Worm (Caenorhabditis elegans) whole organism, L1 larva: ENCODE measurements around the gene C04B4.4.

Experiments used
- C34B4.2 ChIP-seq: sonication (generic microtip); optimal IDR thresholded peaks from 2 replicates; lab custom pipeline; 2017; ENCODE audit warnings: mild to moderate bottlenecking, missing genetic modification characterization, missing compliant biosample characterization
- ces-1 ChIP-seq: fragments of 150-350 bp; optimal IDR thresholded peaks from 2 replicates; lab custom pipeline; 2014; ENCODE audit warnings: missing biosample characterization, missing genetic modification reagents, missing genetic modification characterization
- efl-1 ChIP-seq, 4 experiments: fragments of 150-350 bp; optimal IDR thresholded peaks in 3 of 4; peaks in 1 of 4; 1 replicate in 1 of 4; 2 replicates in 3 of 4; lab custom pipeline; 2014; ENCODE audit warnings: missing biosample characterization in 2 of 4, missing genetic modification characterization in 2 of 4, missing genetic modification reagents in 2 of 4
- mdl-1 ChIP-seq, 2 experiments: fragments of 150-350 bp; optimal IDR thresholded peaks; 2 replicates each; lab custom pipeline; 2014 to 2017; ENCODE audit warnings: missing biosample characterization in 2 of 2, missing genetic modification characterization in 2 of 2, inconsistent platforms in 1 of 2
- nhr-12 ChIP-seq: sonication (generic microtip); optimal IDR thresholded peaks from 2 replicates; lab custom pipeline; 2017; ENCODE audit warnings: missing biosample characterization, missing genetic modification characterization
- nhr-20 ChIP-seq: sonication (generic microtip); optimal IDR thresholded peaks from 2 replicates; lab custom pipeline; 2016; ENCODE audit warnings: mild to moderate bottlenecking, missing genetic modification characterization, missing compliant biosample characterization
- nhr-237 ChIP-seq: fragments of 150-350 bp; optimal IDR thresholded peaks from 2 replicates; lab custom pipeline; 2014; ENCODE audit warnings: missing biosample characterization, missing genetic modification characterization
- nhr-47 ChIP-seq: sonication (generic microtip); optimal IDR thresholded peaks from 2 replicates; lab custom pipeline; 2016; ENCODE audit warnings: mild to moderate bottlenecking, missing genetic modification characterization, moderate library complexity, missing compliant biosample characterization
- nhr-76 ChIP-seq: sonication (generic microtip); optimal IDR thresholded peaks from 2 replicates; lab custom pipeline; 2017; ENCODE audit warnings: missing biosample characterization, missing genetic modification characterization
- nhr-84 ChIP-seq: sonication (generic microtip); optimal IDR thresholded peaks from 2 replicates; lab custom pipeline; 2017; ENCODE audit warnings: missing biosample characterization, missing genetic modification characterization
- rnt-1 ChIP-seq: sonication (generic microtip); optimal IDR thresholded peaks from 2 replicates; lab custom pipeline; 2016; ENCODE audit warnings: mild to moderate bottlenecking, missing genetic modification characterization, moderate library complexity, missing compliant biosample characterization
- sptf-1 ChIP-seq: fragments of 150-350 bp; optimal IDR thresholded peaks from 2 replicates; lab custom pipeline; 2014; ENCODE audit warnings: missing biosample characterization, missing genetic modification characterization
- tbx-2 ChIP-seq: sonication (generic microtip); optimal IDR thresholded peaks from 2 replicates; lab custom pipeline; 2016; ENCODE audit warnings: missing genetic modification characterization, missing compliant biosample characterization
- unc-130 ChIP-seq: fragments of 150-350 bp; optimal IDR thresholded peaks from 2 replicates; lab custom pipeline; 2017; ENCODE audit warnings: missing biosample characterization, missing genetic modification characterization, inconsistent platforms

DNA sequence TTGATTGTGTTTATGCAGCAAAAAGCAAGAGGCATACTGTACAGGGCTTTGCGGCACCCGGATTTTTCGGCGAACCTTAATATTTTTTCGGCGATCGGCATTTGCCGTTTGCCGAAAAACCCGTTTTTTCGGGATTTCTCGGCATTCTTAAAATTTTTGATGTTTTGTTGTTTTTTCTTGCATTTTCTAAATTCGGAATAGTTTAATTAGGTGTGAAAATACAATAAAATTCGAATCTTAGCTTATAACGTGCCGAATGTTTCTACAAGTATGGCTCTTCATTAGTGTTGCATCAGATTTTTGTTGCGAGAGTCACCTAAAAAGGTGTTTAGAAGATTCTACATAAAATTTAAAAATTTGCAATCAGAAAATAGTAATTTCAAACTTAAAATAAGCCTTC is 15.1 kb upstream of the C04B4.4 start, which contains the start of gene C04B4.6:
- TF ChIP-seq nhr-76 (tag; lab: Kevin White, UChicago) (no peak), C34B4.2 (no peak), efl-1 (optimal IDR thresholded peaks at IDR 0.05; lab: Kevin White, UChicago) (no peak), efl-1 (GFP tag; optimal IDR thresholded peaks at IDR 0.05 in 1 of 2; lab: Kevin White, UChicago) (no peak), nhr-20 (tag; lab: Kevin White, UChicago) (no peak), tbx-2 (tag; lab: Kevin White, UChicago) (no peak), sptf-1 (tag; lab: Kevin White, UChicago) (no peak), rnt-1 (no peak), nhr-84 (no peak), ces-1 (GFP tag; lab: Kevin White, UChicago) (no peak), nhr-237 (tag; lab: Kevin White, UChicago) (no peak), mdl-1 (tag; optimal IDR thresholded peaks at IDR 0.05; lab: Kevin White, UChicago) (no peak), nhr-47 (tag; lab: Kevin White, UChicago) (no peak), nhr-12 (tag; lab: Kevin White, UChicago) (no peak), unc-130 (tag; lab: Kevin White, UChicago) (no peak)
